Fruit fly (Drosophila melanogaster) whole organism, embryonic: ENCODE measurements around the gene CG44405.

Experiments
- Abd-B ChIP-seq: fragments of 200-800 bp; sonication (Bioruptor generic); optimal IDR thresholded peaks from 2 replicates; lab custom pipeline; 2018; ENCODE audit warnings: missing biosample characterization, mild to moderate bottlenecking, missing genetic modification characterization, moderate library complexity
- Bgb ChIP-seq: fragments of 200-800 bp; sonication (Bioruptor generic); IDR thresholded peaks from 2 replicates; pipeline ENCODE4 v1.3.6; 2022; ENCODE audit warnings: missing biosample characterization, missing genetic modification characterization; ENCODE audit not compliant: partially characterized antibody
- CG10431 ChIP-seq: fragments of 200-800 bp; sonication (Bioruptor generic); optimal IDR thresholded peaks from 3 replicates; lab custom pipeline; 2018; ENCODE audit warnings: missing biosample characterization, mild to moderate bottlenecking, missing genetic modification characterization
- CG11696 ChIP-seq: fragments of 200-800 bp; sonication (Bioruptor generic); IDR thresholded peaks from 2 replicates; pipeline ENCODE4 v1.3.6; 2022; ENCODE audit warnings: missing biosample characterization, missing genetic modification characterization
- CG12219 ChIP-seq: fragments of 200-800 bp; sonication (Bioruptor generic); optimal IDR thresholded peaks from 3 replicates; lab custom pipeline; 2018; ENCODE audit warnings: missing biosample characterization, mild to moderate bottlenecking, missing genetic modification characterization
- CG14441 ChIP-seq: fragments of 200-800 bp; sonication (Bioruptor generic); IDR thresholded peaks from 2 replicates; pipeline ENCODE4 v1.3.6; 2022; ENCODE audit warnings: missing biosample characterization, missing genetic modification characterization
- CG16863 ChIP-seq: fragments of 200-800 bp; sonication (Bioruptor generic); optimal IDR thresholded peaks from 3 replicates; lab custom pipeline; 2016; ENCODE audit warnings: missing biosample characterization, missing genetic modification characterization
- CG17612 ChIP-seq: fragments of 200-800 bp; sonication (Bioruptor generic); IDR thresholded peaks from 2 replicates; pipeline ENCODE4 v1.3.6; 2022; ENCODE audit warnings: missing biosample characterization, missing genetic modification characterization
- CG2875 ChIP-seq: fragments of 200-800 bp; sonication (Bioruptor generic); optimal IDR thresholded peaks from 2 replicates; lab custom pipeline; 2017; ENCODE audit warnings: missing biosample characterization, mild to moderate bottlenecking, missing genetic modification characterization, missing genetic modification reagents
- CG32772 ChIP-seq: fragments of 200-800 bp; sonication (Bioruptor generic); IDR thresholded peaks from 2 replicates; pipeline ENCODE4 v1.3.6; 2022; ENCODE audit warnings: missing biosample characterization, missing genetic modification characterization
- CG3281 ChIP-seq: fragments of 200-800 bp; sonication (Bioruptor generic); optimal IDR thresholded peaks from 3 replicates; lab custom pipeline; 2017; ENCODE audit warnings: missing biosample characterization, mild to moderate bottlenecking, missing genetic modification characterization
- CG6854 ChIP-seq: fragments of 200-800 bp; sonication (Bioruptor generic); optimal IDR thresholded peaks from 3 replicates; lab custom pipeline; 2017; ENCODE audit warnings: missing biosample characterization, mild to moderate bottlenecking, missing genetic modification characterization
- CG8089 ChIP-seq: fragments of 200-800 bp; sonication (Bioruptor generic); optimal IDR thresholded peaks from 3 replicates; lab custom pipeline; 2016; ENCODE audit warnings: missing biosample characterization, missing genetic modification characterization
- CG9876 ChIP-seq: fragments of 200-800 bp; sonication (Bioruptor generic); optimal IDR thresholded peaks from 2 replicates; lab custom pipeline; 2016; ENCODE audit warnings: missing biosample characterization, missing genetic modification characterization
- CTCF ChIP-seq: fragments of 200-800 bp; sonication (Bioruptor generic); optimal IDR thresholded peaks from 2 replicates; lab custom pipeline; 2017; ENCODE audit warnings: missing biosample characterization, mild to moderate bottlenecking, missing genetic modification characterization, moderate library complexity
- D19A ChIP-seq: fragments of 200-800 bp; optimal IDR thresholded peaks from 3 replicates; lab custom pipeline; 2019; ENCODE audit warnings: missing biosample characterization, mild to moderate bottlenecking, missing genetic modification characterization, moderate library complexity
- Dip3 ChIP-seq: fragments of 200-800 bp; sonication (Bioruptor generic); optimal IDR thresholded peaks from 3 replicates; lab custom pipeline; 2016; ENCODE audit warnings: missing biosample characterization, missing genetic modification characterization
- Ets65A ChIP-seq: fragments of 200-800 bp; sonication (Bioruptor generic); peaks from one replicate; lab custom pipeline; 2016; ENCODE audit warnings: missing biosample characterization, missing genetic modification characterization
- H15 ChIP-seq: fragments of 200-800 bp; sonication (Bioruptor generic); IDR thresholded peaks from 3 replicates; pipeline ENCODE4 v1.3.6; 2022; ENCODE audit warnings: missing biosample characterization, missing genetic modification characterization
- Hmx ChIP-seq: fragments of 200-800 bp; sonication (Bioruptor generic); optimal IDR thresholded peaks from 2 replicates; lab custom pipeline; 2016; ENCODE audit warnings: missing biosample characterization, missing genetic modification characterization
- Hr39 ChIP-seq: fragments of >200 bp; optimal IDR thresholded peaks from 2 replicates; lab custom pipeline; 2017
- Max ChIP-seq: fragments of 200-800 bp; sonication (Bioruptor generic); optimal IDR thresholded peaks from 2 replicates; lab custom pipeline; 2016; ENCODE audit warnings: missing biosample characterization, mild to moderate bottlenecking, missing genetic modification characterization
- Mes4 ChIP-seq: fragments of 200-800 bp; sonication (Bioruptor generic); optimal IDR thresholded peaks from 2 replicates; lab custom pipeline; 2016; ENCODE audit warnings: missing biosample characterization, missing genetic modification characterization
- Nf-YA ChIP-seq: fragments of 200-800 bp; sonication (Bioruptor generic); IDR thresholded peaks from 2 replicates; pipeline ENCODE4 v1.3.6; 2022; ENCODE audit warnings: missing biosample characterization, missing genetic modification characterization
- Optix ChIP-seq: fragments of 200-800 bp; sonication (Bioruptor generic); IDR thresholded peaks from 3 replicates; pipeline ENCODE4 v1.3.6; 2022; ENCODE audit warnings: missing biosample characterization, missing genetic modification characterization
- Rfx ChIP-seq: fragments of 200-800 bp; sonication (Bioruptor generic); IDR thresholded peaks from 2 replicates; pipeline ENCODE4 v1.3.6; 2022; ENCODE audit warnings: missing biosample characterization, missing genetic modification characterization
- Rx ChIP-seq: fragments of 200-800 bp; sonication (Bioruptor generic); IDR thresholded peaks from 2 replicates; pipeline ENCODE4 v1.3.6; 2022; ENCODE audit warnings: missing biosample characterization, missing genetic modification characterization
- aop ChIP-seq: fragments of 200-800 bp; sonication (Bioruptor generic); IDR thresholded peaks from 2 replicates; pipeline ENCODE4 v1.3.6; 2022; ENCODE audit warnings: missing biosample characterization, missing genetic modification characterization
- bigmax ChIP-seq: fragments of 200-800 bp; sonication (Bioruptor generic); optimal IDR thresholded peaks from 2 replicates; lab custom pipeline; 2018; ENCODE audit warnings: missing biosample characterization, mild to moderate bottlenecking, missing genetic modification characterization
- cg ChIP-seq: fragments of 200-800 bp; sonication (Bioruptor generic); optimal IDR thresholded peaks from 3 replicates; lab custom pipeline; 2019; ENCODE audit warnings: missing biosample characterization, mild to moderate bottlenecking, missing genetic modification characterization, moderate library complexity
- chinmo ChIP-seq: fragments of 200-800 bp; sonication (Bioruptor generic); IDR thresholded peaks from 4 replicates; pipeline ENCODE4 v1.3.6; 2022; ENCODE audit warnings: missing biosample characterization, missing genetic modification characterization; ENCODE audit not compliant: partially characterized antibody
- chn ChIP-seq: fragments of 200-800 bp; sonication (Bioruptor generic); optimal IDR thresholded peaks from 2 replicates; lab custom pipeline; 2016; ENCODE audit warnings: missing biosample characterization, missing genetic modification characterization
- cwo ChIP-seq: fragments of 200-800 bp; sonication (Bioruptor generic); optimal IDR thresholded peaks from 3 replicates; lab custom pipeline; 2017; ENCODE audit warnings: missing biosample characterization, missing genetic modification characterization, mild to moderate bottlenecking, moderate library complexity, missing genetic modification reagents
- da ChIP-seq: fragments of 200-800 bp; sonication (Bioruptor generic); optimal IDR thresholded peaks from 2 replicates; lab custom pipeline; 2016; ENCODE audit warnings: missing biosample characterization, missing genetic modification characterization
- dm ChIP-seq: fragments of 200-800 bp; sonication (Bioruptor generic); optimal IDR thresholded peaks from 3 replicates; lab custom pipeline; 2016; ENCODE audit warnings: missing biosample characterization, missing genetic modification characterization
- grau ChIP-seq: fragments of 200-800 bp; optimal IDR thresholded peaks from 3 replicates; lab custom pipeline; 2019; ENCODE audit warnings: missing biosample characterization, mild to moderate bottlenecking, missing genetic modification characterization, moderate library complexity
- gro ChIP-seq: fragments of 200-800 bp; sonication (Bioruptor generic); optimal IDR thresholded peaks from 2 replicates; lab custom pipeline; 2016; ENCODE audit warnings: missing biosample characterization, missing genetic modification characterization
- jigr1 ChIP-seq: fragments of 200-800 bp; sonication (Bioruptor generic); IDR thresholded peaks from 3 replicates; pipeline ENCODE4 v1.3.6; 2022; ENCODE audit warnings: missing biosample characterization, missing genetic modification characterization
- jumu ChIP-seq: fragments of 200-800 bp; sonication (Bioruptor generic); optimal IDR thresholded peaks from 3 replicates; lab custom pipeline; 2016; ENCODE audit warnings: missing biosample characterization, missing genetic modification characterization
- ken ChIP-seq: fragments of 200-800 bp; sonication (Bioruptor generic); IDR thresholded peaks from 3 replicates; pipeline ENCODE4 v1.3.6; 2022; ENCODE audit warnings: missing biosample characterization, missing genetic modification characterization
- lab ChIP-seq: fragments of 200-800 bp; sonication (Bioruptor generic); optimal IDR thresholded peaks from 3 replicates; lab custom pipeline; 2017; ENCODE audit warnings: missing biosample characterization, missing genetic modification characterization, mild to moderate bottlenecking, moderate library complexity, missing genetic modification reagents
- lov ChIP-seq, 2 experiments: fragments of 200-800 bp in 1 of 2; fragments of >200 bp in 1 of 2; sonication (Bioruptor generic) in 1 of 2; IDR thresholded peaks in 1 of 2; optimal IDR thresholded peaks in 1 of 2; 2 replicates in 1 of 2; 3 replicates in 1 of 2; pipeline versions ENCODE4 v1.3.6 to Lab custom; 2017 to 2022; ENCODE audit warnings: missing biosample characterization in 1 of 2, missing genetic modification characterization in 1 of 2
- maf-S ChIP-seq: fragments of 200-800 bp; sonication (Bioruptor generic); optimal IDR thresholded peaks from 2 replicates; lab custom pipeline; 2016; ENCODE audit warnings: missing biosample characterization, missing genetic modification characterization
- nerfin-1 ChIP-seq: fragments of 200-800 bp; sonication (Bioruptor generic); optimal IDR thresholded peaks from 3 replicates; lab custom pipeline; 2019; ENCODE audit warnings: missing biosample characterization, mild to moderate bottlenecking, missing genetic modification characterization, moderate library complexity
- oc ChIP-seq: fragments of 200-800 bp; sonication (Bioruptor generic); optimal IDR thresholded peaks from 2 replicates; lab custom pipeline; 2018; ENCODE audit warnings: missing biosample characterization, mild to moderate bottlenecking, missing genetic modification characterization, moderate library complexity
- pfk ChIP-seq: fragments of 200-800 bp; sonication (Bioruptor generic); optimal IDR thresholded peaks from 2 replicates; lab custom pipeline; 2018; ENCODE audit warnings: missing biosample characterization, mild to moderate bottlenecking, missing genetic modification characterization, moderate library complexity
- phol ChIP-seq: fragments of 200-800 bp; sonication (Bioruptor generic); optimal IDR thresholded peaks from 3 replicates; lab custom pipeline; 2018; ENCODE audit warnings: missing biosample characterization, mild to moderate bottlenecking, missing genetic modification characterization, moderate library complexity
- pum ChIP-seq: fragments of 200-800 bp; sonication (Bioruptor generic); optimal IDR thresholded peaks from 2 replicates; lab custom pipeline; 2016; ENCODE audit warnings: missing biosample characterization, missing genetic modification characterization
- stc ChIP-seq: fragments of 200-800 bp; sonication (Bioruptor generic); IDR thresholded peaks from 2 replicates; pipeline ENCODE4 v1.3.6; 2022; ENCODE audit warnings: missing biosample characterization, missing genetic modification characterization
- vfl ChIP-seq: fragments of 200-800 bp; sonication (Bioruptor generic); optimal IDR thresholded peaks from 2 replicates; lab custom pipeline; 2016; ENCODE audit warnings: missing biosample characterization, missing genetic modification characterization
- vnd ChIP-seq: fragments of 200-800 bp; sonication (Bioruptor generic); IDR thresholded peaks from 3 replicates; pipeline ENCODE4 v1.3.6; 2022; ENCODE audit warnings: missing biosample characterization, missing genetic modification characterization; ENCODE audit not compliant: partially characterized antibody
- wek ChIP-seq: fragments of 200-800 bp; sonication (Bioruptor generic); optimal IDR thresholded peaks from 3 replicates; lab custom pipeline; 2018; ENCODE audit warnings: missing biosample characterization, mild to moderate bottlenecking, missing genetic modification characterization, moderate library complexity
- zf30C ChIP-seq: fragments of 200-800 bp; sonication (Bioruptor generic); optimal IDR thresholded peaks from 3 replicates; lab custom pipeline; 2018; ENCODE audit warnings: missing biosample characterization, mild to moderate bottlenecking, missing genetic modification characterization

The CG44405 gene

dm6 chr2L:16315027-16315426, 27.1 kb downstream of the CG44405 start (continued):
- no peak for TF ChIP-seq dm
- TF ChIP-seq Hmx: no peak
- no peak for TF ChIP-seq Rx (GFP tag; lab: Robert Waterston, UW)
- no peak for TF ChIP-seq CG11696 (GFP tag; lab: Robert Waterston, UW)
- no peak for TF ChIP-seq chn (GFP tag; lab: Kevin White, UChicago)
- TF ChIP-seq nerfin-1 (tag; lab: Kevin White, UChicago): no peak
- peak; percentile 36; the same call in 1 of the 2 replicates for TF ChIP-seq Rfx (GFP tag; lab: Robert Waterston, UW)
- no peak for TF ChIP-seq da (GFP tag; lab: Kevin White, UChicago)
- TF ChIP-seq cg (GFP tag; lab: Kevin White, UChicago): peak; percentile 54
- TF ChIP-seq aop (GFP tag; lab: Robert Waterston, UW): no peak
- TF ChIP-seq Abd-B (GFP tag; lab: Kevin White, UChicago): no peak
- TF ChIP-seq Dip3 (GFP tag; lab: Kevin White, UChicago): no peak
- TF ChIP-seq Nf-YA: no peak
- no peak for TF ChIP-seq vnd (GFP tag; lab: Robert Waterston, UW)
- TF ChIP-seq bigmax (GFP tag; lab: Kevin White, UChicago): no peak
- no peak for TF ChIP-seq pum (GFP tag; lab: Kevin White, UChicago)
- no peak for TF ChIP-seq CG2875
- no peak for TF ChIP-seq zf30C (GFP tag; lab: Kevin White, UChicago)
- TF ChIP-seq CG14441: no peak
- TF ChIP-seq CG8089 (GFP tag; lab: Kevin White, UChicago): no peak
- TF ChIP-seq Optix: no peak
- TF ChIP-seq CG9876 (GFP tag; lab: Kevin White, UChicago): no peak
- TF ChIP-seq CG17612 (GFP tag; lab: Robert Waterston, UW): no peak
- TF ChIP-seq gro: peak; percentile 50
- TF ChIP-seq Max (GFP tag; lab: Kevin White, UChicago): no peak
- no peak for TF ChIP-seq ken
- TF ChIP-seq jigr1 (GFP tag; lab: Robert Waterston, UW): no peak
- peak; percentile 16 for TF ChIP-seq oc
- TF ChIP-seq CTCF (GFP tag; lab: Kevin White, UChicago): no peak
- no peak for TF ChIP-seq lov (optimal IDR thresholded peaks at IDR 0.05; lab: Kevin White, UChicago)
- 0 out of 3 replicates have a peak, but pooled peaks have one; percentile 44 for TF ChIP-seq lov (GFP tag; IDR thresholded peaks at IDR 0.05; lab: Robert Waterston, UW)
- TF ChIP-seq chinmo: peak; percentile 95
- no peak for TF ChIP-seq wek (GFP tag; lab: Kevin White, UChicago)
- TF ChIP-seq CG10431 (GFP tag; lab: Kevin White, UChicago): no peak
- no peak for TF ChIP-seq stc (GFP tag; lab: Robert Waterston, UW)
- no peak for TF ChIP-seq Hr39 (lab: Kevin White, UChicago)
- TF ChIP-seq Ets65A: peak; percentile 56
- TF ChIP-seq lab: peak; percentile 61
- peak; percentile 51; the same call in 1 of the 2 replicates for TF ChIP-seq Bgb (GFP tag; lab: Robert Waterston, UW)
- TF ChIP-seq vfl (GFP tag; lab: Kevin White, UChicago): no peak
- no peak for TF ChIP-seq H15 (GFP tag; lab: Robert Waterston, UW)
- TF ChIP-seq CG3281 (GFP tag; lab: Kevin White, UChicago): peak; percentile 16
- TF ChIP-seq CG32772: no peak
- no peak for TF ChIP-seq grau (tag; lab: Kevin White, UChicago)
- no peak for TF ChIP-seq CG12219 (GFP tag; lab: Kevin White, UChicago)
- TF ChIP-seq CG16863 (GFP tag; lab: Kevin White, UChicago): no peak
- peak; percentile 27 for TF ChIP-seq cwo (GFP tag; lab: Kevin White, UChicago)
- TF ChIP-seq Mes4 (GFP tag; lab: Kevin White, UChicago): no peak
- no peak for TF ChIP-seq jumu (GFP tag; lab: Kevin White, UChicago)
- TF ChIP-seq pfk (GFP tag; lab: Kevin White, UChicago): peak; percentile 25
- no peak for TF ChIP-seq D19A
- no peak for TF ChIP-seq phol (tag; lab: Kevin White, UChicago)
- TF ChIP-seq maf-S (GFP tag; lab: Kevin White, UChicago): no peak
- peak; percentile 43 for TF ChIP-seq CG6854 (GFP tag; lab: Kevin White, UChicago)
